Worm (Caenorhabditis elegans): ENCODE results near the gene Y39A1A.24.

Y39A1A.24 gene

ce11 chrIII:10600138-10600626, 12.3 kb upstream of the Y39A1A.24 start, which contains the start of gene epg-6:
epg-6 (minus strand) TSS chrIII:10600188.
- TF ChIP-seq lin-32 (GFP tag; optimal IDR thresholded peaks at IDR 0.05) (no peak), elt-3 (tag; optimal IDR thresholded peaks at IDR 0.05) (no peak), nhr-12 (tag; optimal IDR thresholded peaks at IDR 0.05) (no peak), ham-2 (GFP tag; optimal IDR thresholded peaks at IDR 0.05) (no peak), nhr-28 (tag; optimal IDR thresholded peaks at IDR 0.05) (no peak), cnd-1 (tag; optimal IDR thresholded peaks at IDR 0.05) (no peak), ceh-83 (GFP tag; optimal IDR thresholded peaks at IDR 0.05) (no peak), blmp-1 (tag; optimal IDR thresholded peaks at IDR 0.05) (no peak), hlh-1 (tag; optimal IDR thresholded peaks at IDR 0.05) (no peak), lsy-2 (tag; optimal IDR thresholded peaks at IDR 0.05) (no peak), nhr-76 (tag; optimal IDR thresholded peaks at IDR 0.05) (no peak), flh-1 (GFP tag; optimal IDR thresholded peaks at IDR 0.05) (no peak), pha-4 (tag; optimal IDR thresholded peaks at IDR 0.05) (no peak), zip-8 (tag; optimal IDR thresholded peaks at IDR 0.05) (no peak), ces-1 (GFP tag; optimal IDR thresholded peaks at IDR 0.05) (no peak), unc-39 (tag; optimal IDR thresholded peaks at IDR 0.05) (no peak), snpc-4 (tag; optimal IDR thresholded peaks at IDR 0.05) (no peak), mep-1 (tag; optimal IDR thresholded peaks at IDR 0.05) (no peak), elt-1 (tag; optimal IDR thresholded peaks at IDR 0.05; ENCODE audit: borderline replicate concordance, insufficient read depth) (no peak), M03D4.4 (tag; optimal IDR thresholded peaks at IDR 0.05) (no peak)

DNA sequence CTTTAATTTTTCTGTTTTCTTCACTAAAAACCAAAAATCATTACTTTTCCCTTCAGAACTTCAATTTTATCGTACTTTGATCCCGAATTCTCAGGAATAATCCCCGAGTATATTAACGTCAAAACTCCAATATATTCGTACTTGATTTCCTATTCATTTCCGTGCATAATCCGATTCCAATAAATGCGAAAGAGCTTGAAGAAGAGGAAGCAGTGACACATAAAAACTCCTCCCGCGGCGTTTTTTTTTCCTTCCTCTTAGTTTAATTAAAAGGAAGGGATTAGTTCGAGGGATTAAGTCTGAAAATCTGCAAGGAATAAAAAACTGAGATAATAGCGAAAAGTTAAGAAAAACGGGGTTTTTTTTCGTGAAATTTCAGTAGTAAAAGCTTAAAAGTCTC, 11.5 kb upstream of the Y39A1A.24 start:
- TF ChIP-seq ham-2 (GFP tag; optimal IDR thresholded peaks at IDR 0.05) (no peak), ceh-83 (GFP tag; optimal IDR thresholded peaks at IDR 0.05) (no peak), mab-5 (tag; optimal IDR thresholded peaks at IDR 0.05) (no peak), M03D4.4 (tag; optimal IDR thresholded peaks at IDR 0.05) (no peak), ceh-43 (GFP tag; optimal IDR thresholded peaks at IDR 0.05) (no peak), lin-13 (tag; optimal IDR thresholded peaks at IDR 0.05) (no peak), ceh-39 (tag; optimal IDR thresholded peaks at IDR 0.05) (no peak), zip-8 (tag; optimal IDR thresholded peaks at IDR 0.05) (no peak), mls-2 (tag; optimal IDR thresholded peaks at IDR 0.05) (no peak), nhr-2 (tag; optimal IDR thresholded peaks at IDR 0.05) (no peak)

- TF ChIP-seq zip-8 (tag; optimal IDR thresholded peaks at IDR 0.05), result peak; percentile 76
- TF ChIP-seq cnd-1 (tag; optimal IDR thresholded peaks at IDR 0.05), result no peak
Observed at ce11 chrIII:10603248-10603647, 9.2 kb upstream of the Y39A1A.24 start, which contains the start of gene Y39A1A.2. Y39A1A.2 (minus strand) TSS chrIII:10603566.

- TF ChIP-seq nhr-2 (tag; optimal IDR thresholded peaks at IDR 0.05), result no peak
- no peak for TF ChIP-seq bed-3 (GFP tag; optimal IDR thresholded peaks at IDR 0.05)
- TF ChIP-seq ceh-43 (GFP tag; optimal IDR thresholded peaks at IDR 0.05), result no peak
- no peak for TF ChIP-seq lin-13 (tag; optimal IDR thresholded peaks at IDR 0.05)
- TF ChIP-seq ces-1 (GFP tag; optimal IDR thresholded peaks at IDR 0.05), result no peak
Observed at ce11 chrIII:10604325-10604724, 8.1 kb upstream of the Y39A1A.24 start.

- TF ChIP-seq ceh-43 (GFP tag; optimal IDR thresholded peaks at IDR 0.05), result no peak
- TF ChIP-seq zip-8 (tag; optimal IDR thresholded peaks at IDR 0.05), result no peak
- no peak for TF ChIP-seq lin-32 (GFP tag; optimal IDR thresholded peaks at IDR 0.05)
- TF ChIP-seq lin-13 (tag; optimal IDR thresholded peaks at IDR 0.05), result no peak
- no peak for TF ChIP-seq blmp-1 (tag; optimal IDR thresholded peaks at IDR 0.05)
- TF ChIP-seq nhr-76 (tag; optimal IDR thresholded peaks at IDR 0.05), result no peak
- no peak for TF ChIP-seq nhr-2 (tag; optimal IDR thresholded peaks at IDR 0.05)
- TF ChIP-seq drap-1 (GFP tag; optimal IDR thresholded peaks at IDR 0.05), result no peak
Observed at ce11 chrIII:10605049-10605448, 7.4 kb upstream of the Y39A1A.24 start, which contains the start of gene rabx-5. rabx-5 (plus strand) TSS chrIII:10605349.

DNA sequence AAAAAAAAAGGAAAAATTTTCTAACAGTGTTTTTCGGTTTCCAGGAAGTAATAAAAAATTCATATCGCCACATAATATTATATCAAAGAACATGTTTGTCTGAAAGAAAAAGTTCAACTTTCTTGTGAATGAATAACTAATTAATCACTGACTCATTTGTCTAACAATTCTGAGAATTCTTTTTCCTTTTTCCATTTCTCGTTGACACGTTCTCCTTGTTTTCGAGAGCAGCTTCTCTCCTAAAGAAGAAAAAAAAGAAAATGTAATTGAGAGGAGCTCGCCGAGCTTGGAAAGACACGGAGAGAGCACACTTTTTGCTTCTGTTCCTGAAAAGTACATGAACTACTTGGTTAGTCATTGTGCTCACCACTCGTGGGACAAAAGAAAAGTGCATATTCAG, 4.3 kb upstream of the Y39A1A.24 start:
- TF ChIP-seq ces-1 (GFP tag; optimal IDR thresholded peaks at IDR 0.05) (no peak), elt-1 (tag; optimal IDR thresholded peaks at IDR 0.05; ENCODE audit: borderline replicate concordance, insufficient read depth) (no peak), snpc-4 (tag; optimal IDR thresholded peaks at IDR 0.05) (no peak), bed-3 (GFP tag; optimal IDR thresholded peaks at IDR 0.05) (no peak), unc-39 (tag; optimal IDR thresholded peaks at IDR 0.05) (no peak), nhr-237 (tag; optimal IDR thresholded peaks at IDR 0.05) (no peak), nhr-12 (tag; optimal IDR thresholded peaks at IDR 0.05) (no peak), elt-3 (tag; optimal IDR thresholded peaks at IDR 0.05) (no peak), zip-8 (tag; optimal IDR thresholded peaks at IDR 0.05) (no peak), mab-5 (tag; optimal IDR thresholded peaks at IDR 0.05) (no peak), lin-32 (GFP tag; optimal IDR thresholded peaks at IDR 0.05) (no peak), mls-2 (tag; optimal IDR thresholded peaks at IDR 0.05) (no peak), unc-120 (tag; optimal IDR thresholded peaks at IDR 0.05; ENCODE audit: poor library complexity, severe bottlenecking) (no peak), ztf-11 (tag; optimal IDR thresholded peaks at IDR 0.05) (no peak), flh-1 (GFP tag; optimal IDR thresholded peaks at IDR 0.05) (no peak)
